Fruit fly (Drosophila melanogaster) whole organism, embryonic: ENCODE results near the gene CG13043.
A peak's percentile ranks its signal among the peaks of the same experiment; 100 is the strongest.

Experiments used
- Asciz ChIP-seq: fragments of 200-800 bp; sonication (Bioruptor generic); optimal IDR thresholded peaks from 2 replicates; lab custom pipeline; 2017; ENCODE audit warnings: missing biosample characterization, mild to moderate bottlenecking, missing genetic modification characterization, missing genetic modification reagents
- Awh ChIP-seq: fragments of 200-800 bp; sonication (Bioruptor generic); IDR thresholded peaks from 2 replicates; pipeline ENCODE4, ENCODE4 v1.3.6; 2022; ENCODE audit warnings: missing biosample characterization, missing genetic modification characterization
- CG10366 ChIP-seq: fragments of 200-800 bp; sonication (Bioruptor generic); IDR thresholded peaks from 2 replicates; pipeline ENCODE4 v1.3.6; 2022; ENCODE audit warnings: missing biosample characterization, missing genetic modification characterization
- CG1233 ChIP-seq: fragments of 200-800 bp; sonication (Bioruptor generic); optimal IDR thresholded peaks from 4 replicates; lab custom pipeline; 2018; ENCODE audit warnings: missing biosample characterization, mild to moderate bottlenecking, missing genetic modification characterization
- CG13624 ChIP-seq: fragments of 200-800 bp; sonication (Bioruptor generic); optimal IDR thresholded peaks from 2 replicates; lab custom pipeline; 2016; ENCODE audit warnings: missing biosample characterization, missing genetic modification characterization
- CG17829 ChIP-seq: fragments of 200-800 bp; optimal IDR thresholded peaks from 2 replicates; lab custom pipeline; 2019; ENCODE audit warnings: missing biosample characterization, mild to moderate bottlenecking, missing genetic modification characterization, moderate library complexity
- CG17912 ChIP-seq: fragments of 200-800 bp; sonication (Bioruptor generic); optimal IDR thresholded peaks from 2 replicates; lab custom pipeline; 2018; ENCODE audit warnings: missing biosample characterization, mild to moderate bottlenecking, missing genetic modification characterization
- CG18619 ChIP-seq: fragments of 200-800 bp; sonication (Bioruptor generic); optimal IDR thresholded peaks from 3 replicates; lab custom pipeline; 2017; ENCODE audit warnings: missing biosample characterization, mild to moderate bottlenecking, missing genetic modification characterization
- CG30431 ChIP-seq: fragments of 200-800 bp; sonication (Bioruptor generic); optimal IDR thresholded peaks from 2 replicates; lab custom pipeline; 2017; ENCODE audit warnings: missing biosample characterization, missing genetic modification characterization
- CG3407 ChIP-seq: fragments of 200-800 bp; sonication (Bioruptor generic); optimal IDR thresholded peaks from 2 replicates; lab custom pipeline; 2018; ENCODE audit warnings: missing biosample characterization, mild to moderate bottlenecking, missing genetic modification characterization
- CG4282 ChIP-seq: fragments of 200-800 bp; sonication (Bioruptor generic); optimal IDR thresholded peaks from 2 replicates; lab custom pipeline; 2016; ENCODE audit warnings: missing biosample characterization, missing genetic modification characterization
- CG4617 ChIP-seq: fragments of 200-800 bp; sonication (Bioruptor generic); optimal IDR thresholded peaks from 3 replicates; lab custom pipeline; 2016; ENCODE audit warnings: missing biosample characterization, missing genetic modification characterization, borderline replicate concordance
- CG4854 ChIP-seq: fragments of 200-800 bp; sonication (Bioruptor generic); optimal IDR thresholded peaks from 2 replicates; lab custom pipeline; 2016; ENCODE audit warnings: missing biosample characterization, missing genetic modification characterization, inconsistent platforms
- CrebB ChIP-seq: fragments of 200-800 bp; sonication (Bioruptor generic); optimal IDR thresholded peaks from 3 replicates; lab custom pipeline; 2018; ENCODE audit warnings: missing biosample characterization, mild to moderate bottlenecking, missing genetic modification characterization
- H2.0 ChIP-seq: fragments of 200-800 bp; sonication (Bioruptor generic); IDR thresholded peaks from 2 replicates; pipeline ENCODE4 v1.3.6; 2022; ENCODE audit warnings: missing biosample characterization, missing genetic modification characterization
- HHEX ChIP-seq: fragments of 200-800 bp; sonication (Bioruptor generic); optimal IDR thresholded peaks from 3 replicates; lab custom pipeline; 2017; ENCODE audit warnings: missing biosample characterization, mild to moderate bottlenecking, missing genetic modification characterization, missing genetic modification reagents
- Meics ChIP-seq: fragments of 200-800 bp; sonication (Bioruptor generic); optimal IDR thresholded peaks from 2 replicates; lab custom pipeline; 2017; ENCODE audit warnings: missing biosample characterization, mild to moderate bottlenecking, missing genetic modification characterization
- Myb ChIP-seq: fragments of 200-800 bp; sonication (Bioruptor generic); optimal IDR thresholded peaks from 2 replicates; lab custom pipeline; 2016; ENCODE audit warnings: missing biosample characterization, missing genetic modification characterization
- Neu2 ChIP-seq: fragments of 200-800 bp; sonication (Bioruptor generic); optimal IDR thresholded peaks from 3 replicates; lab custom pipeline; 2016; ENCODE audit warnings: missing biosample characterization, missing genetic modification characterization, borderline replicate concordance
- Oli ChIP-seq: fragments of 200-800 bp; sonication (Bioruptor generic); optimal IDR thresholded peaks from 2 replicates; lab custom pipeline; 2018; ENCODE audit warnings: missing biosample characterization, mild to moderate bottlenecking, missing genetic modification characterization, moderate library complexity
- Six4 ChIP-seq: fragments of 200-800 bp; sonication (Bioruptor generic); optimal IDR thresholded peaks from 2 replicates; lab custom pipeline; 2016; ENCODE audit warnings: missing biosample characterization, missing genetic modification characterization
- Sry-δ ChIP-seq: fragments of 200-800 bp; sonication (Bioruptor generic); optimal IDR thresholded peaks from 2 replicates; lab custom pipeline; 2016; ENCODE audit warnings: missing biosample characterization, missing genetic modification characterization
- Stat92E ChIP-seq, 3 experiments: fragments of >200 bp in 2 of 3; fragments of 200-800 bp in 1 of 3; sonication (Bioruptor generic) in 1 of 3; optimal IDR thresholded peaks; 2 replicates each; lab custom pipeline; 2017 to 2019; ENCODE audit warnings: missing biosample characterization in 3 of 3, missing genetic modification characterization in 3 of 3, mild to moderate bottlenecking in 1 of 3, moderate library complexity in 1 of 3
- Trl ChIP-seq, 3 experiments: fragments of >200 bp in 2 of 3; fragments of 200-800 bp in 1 of 3; sonication (Bioruptor generic) in 1 of 3; optimal IDR thresholded peaks; 2 replicates in 1 of 3; 3 replicates in 2 of 3; lab custom pipeline; 2016 to 2017; ENCODE audit warnings: missing biosample characterization in 1 of 3, missing genetic modification characterization in 1 of 3
- ab ChIP-seq: fragments of 200-800 bp; sonication (Bioruptor generic); optimal IDR thresholded peaks from 2 replicates; lab custom pipeline; 2016; ENCODE audit warnings: missing biosample characterization, missing genetic modification characterization
- cg ChIP-seq: fragments of 200-800 bp; sonication (Bioruptor generic); optimal IDR thresholded peaks from 3 replicates; lab custom pipeline; 2019; ENCODE audit warnings: missing biosample characterization, mild to moderate bottlenecking, missing genetic modification characterization, moderate library complexity
- ci ChIP-seq: fragments of 200-800 bp; sonication (Bioruptor generic); IDR thresholded peaks from 3 replicates; pipeline ENCODE4 v1.3.6; 2022; ENCODE audit warnings: missing biosample characterization, missing genetic modification characterization
- corto ChIP-seq: fragments of 200-800 bp; sonication (Bioruptor generic); optimal IDR thresholded peaks from 2 replicates; lab custom pipeline; 2016; ENCODE audit warnings: missing biosample characterization, mild to moderate bottlenecking, missing genetic modification characterization, moderate library complexity
- crc ChIP-seq: fragments of 200-800 bp; sonication (Bioruptor generic); optimal IDR thresholded peaks from 2 replicates; lab custom pipeline; 2016; ENCODE audit warnings: missing biosample characterization, missing genetic modification characterization
- dan ChIP-seq: fragments of 200-800 bp; sonication (Bioruptor generic); IDR thresholded peaks from 2 replicates; pipeline ENCODE4 v1.3.6; 2022; ENCODE audit warnings: missing biosample characterization, missing genetic modification characterization
- dmrt99B ChIP-seq: fragments of 200-800 bp; sonication (Bioruptor generic); optimal IDR thresholded peaks from 2 replicates; lab custom pipeline; 2018; ENCODE audit warnings: missing biosample characterization, mild to moderate bottlenecking, missing genetic modification characterization, moderate library complexity
- dysf ChIP-seq: fragments of 200-800 bp; sonication (Bioruptor generic); IDR thresholded peaks from 3 replicates; pipeline ENCODE4 v1.3.6; 2022; ENCODE audit warnings: missing biosample characterization, missing genetic modification characterization
- esg ChIP-seq: fragments of 200-800 bp; sonication (Bioruptor generic); conservative IDR thresholded peaks from 2 replicates; pipeline ENCODE4 v1.3.6; 2022; ENCODE audit warnings: missing biosample characterization, missing genetic modification characterization
- eve ChIP-seq, 2 experiments: fragments of >200 bp; optimal IDR thresholded peaks; 2 replicates each; lab custom pipeline; 2017; ENCODE audit warnings: missing biosample characterization in 2 of 2, missing genetic modification characterization in 2 of 2
- fd3F ChIP-seq: fragments of 200-800 bp; sonication (Bioruptor generic); optimal IDR thresholded peaks from 2 replicates; lab custom pipeline; 2018; ENCODE audit warnings: missing biosample characterization, mild to moderate bottlenecking, missing genetic modification characterization, moderate library complexity
- jumu ChIP-seq: fragments of 200-800 bp; sonication (Bioruptor generic); optimal IDR thresholded peaks from 3 replicates; lab custom pipeline; 2016; ENCODE audit warnings: missing biosample characterization, missing genetic modification characterization
- lola ChIP-seq, 3 experiments: fragments of >200 bp in 2 of 3; fragments of 200-800 bp in 1 of 3; sonication (Bioruptor generic) in 1 of 3; optimal IDR thresholded peaks; 2 replicates each; lab custom pipeline; 2017 to 2019; ENCODE audit warnings: missing biosample characterization in 3 of 3, missing genetic modification characterization in 3 of 3, mild to moderate bottlenecking in 1 of 3, moderate library complexity in 1 of 3
- nerfin-1 ChIP-seq: fragments of 200-800 bp; sonication (Bioruptor generic); optimal IDR thresholded peaks from 3 replicates; lab custom pipeline; 2019; ENCODE audit warnings: missing biosample characterization, mild to moderate bottlenecking, missing genetic modification characterization, moderate library complexity
- oc ChIP-seq: fragments of 200-800 bp; sonication (Bioruptor generic); optimal IDR thresholded peaks from 2 replicates; lab custom pipeline; 2018; ENCODE audit warnings: missing biosample characterization, mild to moderate bottlenecking, missing genetic modification characterization, moderate library complexity
- org-1 ChIP-seq: fragments of 200-800 bp; sonication (Bioruptor generic); optimal IDR thresholded peaks from 2 replicates; lab custom pipeline; 2017; ENCODE audit warnings: missing biosample characterization, missing genetic modification characterization
- shn ChIP-seq: fragments of 200-800 bp; sonication (Bioruptor generic); optimal IDR thresholded peaks from 3 replicates; lab custom pipeline; 2016; ENCODE audit warnings: missing biosample characterization, missing genetic modification characterization
- slou ChIP-seq: fragments of 200-800 bp; sonication (Bioruptor generic); optimal IDR thresholded peaks from 3 replicates; lab custom pipeline; 2016; ENCODE audit warnings: missing biosample characterization, missing genetic modification characterization
- slp2 ChIP-seq: fragments of 200-800 bp; sonication (Bioruptor generic); optimal IDR thresholded peaks from 2 replicates; lab custom pipeline; 2016; ENCODE audit warnings: missing biosample characterization, missing genetic modification characterization
- tio ChIP-seq: fragments of 200-800 bp; sonication (Bioruptor generic); optimal IDR thresholded peaks from 2 replicates; lab custom pipeline; 2017; ENCODE audit warnings: missing biosample characterization, missing genetic modification characterization, inconsistent platforms
- trh ChIP-seq: fragments of 200-800 bp; sonication (Bioruptor generic); optimal IDR thresholded peaks from 2 replicates; lab custom pipeline; 2016; ENCODE audit warnings: missing biosample characterization, missing genetic modification characterization
- yki ChIP-seq: fragments of >200 bp; optimal IDR thresholded peaks from 3 replicates; lab custom pipeline; 2018

The CG13043 gene

DNA sequence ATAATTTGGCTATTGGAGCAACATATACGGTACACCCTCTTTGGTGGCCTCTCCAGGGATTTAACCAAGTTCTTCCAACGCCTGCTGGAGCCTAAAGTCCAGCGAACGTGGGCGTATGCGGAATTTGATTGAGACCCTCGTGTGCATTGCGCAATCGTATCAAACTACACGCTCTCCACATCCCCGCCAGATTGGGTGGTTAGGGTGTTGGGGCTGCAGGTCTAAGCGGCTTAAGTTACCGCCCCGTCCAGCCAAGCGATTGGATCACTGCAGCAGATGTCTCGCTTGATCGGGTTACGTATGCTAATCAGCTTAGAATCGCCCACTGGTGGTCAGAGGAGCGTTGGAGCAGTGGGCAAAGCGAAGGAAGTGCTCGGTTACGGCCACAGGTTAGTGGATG lies 25.1 kb upstream of the CG13043 start, which contains the start of gene CG33060 (continued):
- TF ChIP-seq corto (no peak), org-1 (GFP tag; lab: Kevin White, UChicago) (no peak), CG30431 (GFP tag; lab: Kevin White, UChicago) (no peak)

DNA sequence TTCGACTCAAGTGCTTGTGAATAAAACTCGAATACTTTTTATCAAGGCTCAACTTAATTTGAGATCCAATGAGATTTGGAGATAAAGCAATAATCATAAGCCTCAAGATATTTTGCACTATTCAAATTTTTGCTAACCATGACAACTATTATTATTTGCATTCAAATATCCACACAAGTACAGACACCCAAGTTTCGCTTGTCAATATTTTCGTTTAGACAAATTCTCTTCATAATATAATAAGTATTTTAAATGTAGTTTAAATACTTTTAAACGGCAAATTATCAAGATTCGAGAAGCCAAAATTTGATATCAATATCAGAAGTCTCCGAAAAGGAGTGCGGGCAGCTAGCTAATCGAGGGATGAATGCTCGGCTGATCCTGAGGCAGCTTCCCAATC lies 23.8 kb upstream of the CG13043 start, which contains the start of gene CG33061:
CG33061 (plus strand) TSS at position 301 of the 400 bp plus-strand sequence.
- TF ChIP-seq dysf (no peak), Myb (GFP tag; lab: Kevin White, UChicago) (no peak), Awh (no peak), lola (GFP tag; optimal IDR thresholded peaks at IDR 0.05; lab: Kevin White, UChicago) (no peak), ab (GFP tag; lab: Kevin White, UChicago) (no peak)

DNA sequence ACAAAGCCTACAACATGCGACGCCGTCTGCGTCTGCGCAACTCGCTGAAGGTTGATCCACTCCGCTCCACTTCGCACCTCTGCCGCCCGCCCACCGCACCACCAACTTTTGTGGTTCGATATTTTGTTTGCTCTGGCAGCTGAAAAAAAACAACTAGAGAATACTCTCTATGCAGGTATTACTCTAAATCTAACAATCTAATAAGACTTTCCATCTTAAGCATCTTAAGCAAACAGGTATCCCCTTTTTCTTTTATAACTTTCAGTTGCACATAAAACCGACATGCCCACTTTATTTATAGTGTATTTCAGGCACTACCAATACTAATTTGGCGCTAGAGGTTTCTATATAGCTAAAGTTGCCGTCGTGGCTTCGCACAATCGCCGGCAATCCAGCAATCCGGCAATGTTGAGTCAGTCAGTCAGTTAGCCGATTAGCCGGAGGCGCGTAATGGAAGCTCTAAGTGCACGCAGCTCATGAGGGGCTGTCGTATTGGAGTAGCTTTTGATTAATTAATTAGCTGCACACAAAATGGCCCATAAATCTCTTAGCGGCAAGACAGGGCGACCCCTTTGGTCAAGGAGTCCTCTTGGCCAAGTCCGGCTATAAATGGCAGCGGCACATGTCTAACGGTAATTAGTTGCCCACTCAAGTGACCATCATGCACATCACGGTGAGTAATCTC lies 22.7 kb upstream of the CG13043 start, which contains the start of gene CG13058:
CG13058 (plus strand) TSS at position 635 of the 685 bp plus-strand sequence.
- no peak for TF ChIP-seq oc (tag; lab: Kevin White, UChicago)
- peak; percentile 74 for TF ChIP-seq Oli (tag; lab: Kevin White, UChicago)
- TF ChIP-seq esg (GFP tag; lab: Robert Waterston, UW) = peak; percentile 81
- no peak for TF ChIP-seq Trl (optimal IDR thresholded peaks at IDR 0.05; lab: Kevin White, UChicago)
- no peak for TF ChIP-seq Trl (GFP tag; optimal IDR thresholded peaks at IDR 0.05; lab: Kevin White, UChicago)
- TF ChIP-seq cg (GFP tag; lab: Kevin White, UChicago) = no peak
- no peak for TF ChIP-seq CG17912
- peak; percentile 87 for TF ChIP-seq CG10366 (GFP tag; lab: Robert Waterston, UW)
- TF ChIP-seq CG1233 (GFP tag; lab: Kevin White, UChicago) = no peak
- TF ChIP-seq jumu = no peak
- no peak for TF ChIP-seq eve (GFP tag; optimal IDR thresholded peaks at IDR 0.05; lab: Kevin White, UChicago)
- no peak for TF ChIP-seq CG13624 (GFP tag; lab: Kevin White, UChicago)
- no peak for TF ChIP-seq CG4282 (GFP tag; lab: Kevin White, UChicago)
- TF ChIP-seq trh (GFP tag; lab: Kevin White, UChicago) = no peak
- TF ChIP-seq dan (GFP tag; lab: Robert Waterston, UW) = no peak
- TF ChIP-seq tio (GFP tag; lab: Kevin White, UChicago) = peak; percentile 2
- no peak for TF ChIP-seq Six4 (GFP tag; lab: Kevin White, UChicago)
- TF ChIP-seq CG18619 (GFP tag; lab: Kevin White, UChicago) = peak; percentile 61
- TF ChIP-seq slp2 (GFP tag; lab: Kevin White, UChicago) = peak; percentile 37
- no peak for TF ChIP-seq Asciz (GFP tag; lab: Kevin White, UChicago)
- TF ChIP-seq fd3F (GFP tag; lab: Kevin White, UChicago) = peak; percentile 72
- no peak for TF ChIP-seq nerfin-1 (tag; lab: Kevin White, UChicago)
- no peak for TF ChIP-seq slou (GFP tag; lab: Kevin White, UChicago)
- TF ChIP-seq crc (GFP tag; lab: Kevin White, UChicago) = no peak
- TF ChIP-seq Sry-δ (GFP tag; lab: Kevin White, UChicago) = peak; percentile 32
- TF ChIP-seq CG4854 = no peak
- TF ChIP-seq Stat92E (GFP tag; optimal IDR thresholded peaks at IDR 0.05; lab: Kevin White, UChicago) = no peak
- TF ChIP-seq dmrt99B = peak; percentile 77
- TF ChIP-seq shn = peak; percentile 4
- TF ChIP-seq CG3407 (GFP tag; lab: Kevin White, UChicago) = no peak
- peak; percentile 61 for TF ChIP-seq Meics (GFP tag; lab: Kevin White, UChicago)
- peak; percentile 81 for TF ChIP-seq H2.0 (GFP tag; lab: Robert Waterston, UW)
- no peak for TF ChIP-seq yki (lab: Kevin White, UChicago)
- TF ChIP-seq HHEX (GFP tag; lab: Kevin White, UChicago) = peak; percentile 59
- no peak for TF ChIP-seq CG4617 (GFP tag; lab: Kevin White, UChicago)
- no peak for TF ChIP-seq CG17829 (tag; lab: Kevin White, UChicago)
- no peak for TF ChIP-seq Neu2 (GFP tag; lab: Kevin White, UChicago)
- TF ChIP-seq ci (GFP tag; lab: Robert Waterston, UW) = peak; percentile 75
- peak; percentile 31 for TF ChIP-seq CrebB
